Fruit fly (Drosophila melanogaster) S2 (cell line): Measurements from ENCODE around the gene Nepl9.

Source experiments
- CG8478 ChIP-seq: fragments of >200 bp; optimal IDR thresholded peaks from 2 replicates; lab custom pipeline; 2018
- CTCF ChIP-seq, 2 experiments: fragments of >200 bp; optimal IDR thresholded peaks; 2 replicates each; lab custom pipeline; 2018

- TF ChIP-seq CG8478 (lab: Kevin White, UChicago) = no peak
- no peak for TF ChIP-seq CTCF (optimal IDR thresholded peaks at IDR 0.05; lab: Kevin White, UChicago)
Measured at dm6 chr2L:16884702-16885101, 47.6 kb upstream of the Nepl9 start.
